Worm (Caenorhabditis elegans): Measurements from ENCODE around the gene dao-3.

dao-3 gene

DNA sequence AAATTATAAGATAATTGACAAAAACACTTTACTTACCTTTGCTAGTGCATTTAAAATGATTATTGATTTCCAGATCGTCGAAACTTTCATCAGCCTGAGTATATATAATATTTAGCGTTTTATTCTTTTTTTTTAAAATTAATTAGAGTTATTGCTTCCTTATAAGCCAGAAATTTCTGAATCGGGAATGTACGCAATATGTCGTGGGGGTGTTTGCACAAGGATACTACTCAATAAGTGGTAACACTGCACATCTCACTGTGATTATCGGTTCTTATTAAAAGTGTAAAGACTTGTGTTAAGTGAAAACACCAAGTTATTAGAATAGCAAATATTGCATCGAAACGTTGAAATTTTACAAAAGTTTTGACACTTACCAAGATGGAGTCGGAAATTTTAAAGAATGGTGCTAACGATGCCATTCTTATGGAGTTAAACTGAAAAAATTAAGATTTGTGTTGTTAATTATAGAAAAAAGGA is 28.5 kb downstream of the dao-3 start, which contains the start of gene dim-1:
Gene dim-1 (minus strand): TSS at position 430 of the 480 bp plus-strand sequence.
- TF ChIP-seq pqm-1 (tag; optimal IDR thresholded peaks at IDR 0.05) (no peak), F13H6.1 (tag; optimal IDR thresholded peaks at IDR 0.05) (no peak), pax-1 (tag; optimal IDR thresholded peaks at IDR 0.05) (no peak), ztf-16 (tag; optimal IDR thresholded peaks at IDR 0.05) (no peak), ceh-31 (tag; optimal IDR thresholded peaks at IDR 0.05) (no peak), rnt-1 (tag; optimal IDR thresholded peaks at IDR 0.05) (no peak), pha-2 (tag; optimal IDR thresholded peaks at IDR 0.05) (no peak), ceh-34 (tag; optimal IDR thresholded peaks at IDR 0.05) (no peak), Y22D7AL.16 (tag; optimal IDR thresholded peaks at IDR 0.05) (no peak), fax-1 (tag; optimal IDR thresholded peaks at IDR 0.05) (no peak), ahr-1 (tag; optimal IDR thresholded peaks at IDR 0.05) (no peak), hlh-8 (tag; optimal IDR thresholded peaks at IDR 0.05) (no peak)

DNA sequence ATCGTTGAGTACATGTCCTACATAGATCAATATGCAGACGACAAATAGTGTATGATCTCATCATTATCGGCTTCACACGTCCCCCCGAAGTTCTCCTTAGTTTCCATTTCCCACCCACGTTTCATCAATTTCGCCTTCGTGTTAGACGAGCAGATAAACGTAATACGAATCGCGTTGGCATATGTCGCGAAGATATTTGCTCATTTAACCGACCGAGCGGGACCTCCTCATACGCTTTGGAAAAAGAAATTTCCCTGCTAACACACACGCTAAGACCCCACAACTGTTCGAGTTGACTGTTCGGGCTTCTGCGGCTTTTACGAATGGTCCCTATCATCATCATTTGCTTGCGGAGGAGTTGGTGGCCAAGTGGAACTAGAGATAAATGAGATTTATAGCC is 31.9 kb downstream of the dao-3 start:
- TF ChIP-seq ceh-18 (tag; optimal IDR thresholded peaks at IDR 0.05), result peak; percentile 3
- TF ChIP-seq unc-55 (GFP tag; optimal IDR thresholded peaks at IDR 0.05), result peak; percentile 26
- peak; percentile 78 for TF ChIP-seq rnt-1 (tag; optimal IDR thresholded peaks at IDR 0.05)
- TF ChIP-seq ceh-34 (tag; optimal IDR thresholded peaks at IDR 0.05), result peak; percentile 42
- no peak for TF ChIP-seq ceh-45 (GFP tag; IDR thresholded peaks at IDR 0.05)
- TF ChIP-seq sdc-2 (tag; optimal IDR thresholded peaks at IDR 0.05), result no peak

DNA sequence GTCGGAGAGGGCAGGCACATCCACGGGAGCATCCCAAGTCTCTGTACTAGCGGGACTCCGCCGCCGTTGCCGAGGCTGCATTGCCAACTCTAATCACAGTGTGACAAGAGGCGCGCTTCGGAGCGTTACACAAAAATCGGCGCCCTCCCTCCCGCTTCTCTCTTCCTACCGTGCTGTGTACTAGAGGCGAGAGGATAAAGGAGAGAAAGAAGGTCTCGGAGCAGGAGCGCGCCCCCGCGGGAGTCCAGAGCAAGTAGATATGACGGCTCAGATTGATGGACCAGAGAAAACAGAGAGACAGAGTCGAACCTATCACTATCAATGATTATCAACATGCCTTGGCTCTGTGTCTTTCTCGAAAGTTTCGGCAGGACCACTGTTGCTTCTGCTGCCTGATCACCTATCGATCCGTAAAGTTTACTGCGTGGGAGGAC is 33.3 kb downstream of the dao-3 start:
- TF ChIP-seq K09A11.1 (tag; optimal IDR thresholded peaks at IDR 0.05; ENCODE audit: insufficient read depth) (no peak), fkh-10 (GFP tag; optimal IDR thresholded peaks at IDR 0.05) (no peak), ceh-31 (tag; optimal IDR thresholded peaks at IDR 0.05) (peak; percentile 1), ceh-18 (tag; optimal IDR thresholded peaks at IDR 0.05) (peak; percentile 90), ceh-22 (tag; optimal IDR thresholded peaks at IDR 0.05) (no peak), unc-55 (GFP tag; optimal IDR thresholded peaks at IDR 0.05) (no peak), K02D7.2 (tag; optimal IDR thresholded peaks at IDR 0.05) (no peak), sdc-2 (tag; optimal IDR thresholded peaks at IDR 0.05) (peak; percentile 65), pha-2 (tag; optimal IDR thresholded peaks at IDR 0.05) (no peak), dve-1 (tag; optimal IDR thresholded peaks at IDR 0.05) (no peak), pha-4 (tag; optimal IDR thresholded peaks at IDR 0.05) (no peak), ceh-34 (tag; optimal IDR thresholded peaks at IDR 0.05) (peak; percentile 53), T23F11.4 (GFP tag; optimal IDR thresholded peaks at IDR 0.05) (no peak), hlh-6 (tag; optimal IDR thresholded peaks at IDR 0.05) (no peak), rnt-1 (tag; optimal IDR thresholded peaks at IDR 0.05) (peak; percentile 82), pat-9 (tag; optimal IDR thresholded peaks at IDR 0.05) (peak; percentile 68), pax-1 (tag; optimal IDR thresholded peaks at IDR 0.05) (no peak), nfya-1 (tag; optimal IDR thresholded peaks at IDR 0.05) (peak; percentile 33), tbx-2 (tag; optimal IDR thresholded peaks at IDR 0.05) (peak; percentile 26), ceh-14 (tag; optimal IDR thresholded peaks at IDR 0.05) (no peak), F13H6.1 (tag; optimal IDR thresholded peaks at IDR 0.05) (peak; percentile 8), fkh-6 (tag; optimal IDR thresholded peaks at IDR 0.05) (peak; percentile 4)

DNA sequence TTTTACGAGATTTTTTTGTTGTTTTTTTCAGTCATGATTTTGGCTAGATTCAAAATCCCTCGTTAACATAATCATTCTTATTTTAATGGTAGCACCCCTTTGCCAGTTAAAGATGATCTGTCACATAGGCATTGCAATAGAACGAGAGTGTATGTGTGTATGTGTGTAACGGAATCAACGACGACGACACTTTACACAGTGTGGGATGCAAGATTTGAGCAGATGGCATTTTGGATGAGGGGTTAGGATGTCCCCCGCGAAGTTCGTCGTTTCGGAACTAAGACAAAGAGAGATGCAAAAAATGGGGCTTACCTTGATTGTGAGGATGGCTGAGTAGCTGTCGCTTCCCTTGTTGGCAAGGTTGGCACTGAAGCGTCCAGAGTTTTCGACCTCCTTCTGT is 34.3 kb downstream of the dao-3 start:
- TF ChIP-seq ceh-9 (tag; optimal IDR thresholded peaks at IDR 0.05) (no peak), C08G9.2 (tag; optimal IDR thresholded peaks at IDR 0.05) (no peak), fkh-6 (tag; optimal IDR thresholded peaks at IDR 0.05) (no peak), unc-55 (GFP tag; optimal IDR thresholded peaks at IDR 0.05) (peak; percentile 19)

DNA sequence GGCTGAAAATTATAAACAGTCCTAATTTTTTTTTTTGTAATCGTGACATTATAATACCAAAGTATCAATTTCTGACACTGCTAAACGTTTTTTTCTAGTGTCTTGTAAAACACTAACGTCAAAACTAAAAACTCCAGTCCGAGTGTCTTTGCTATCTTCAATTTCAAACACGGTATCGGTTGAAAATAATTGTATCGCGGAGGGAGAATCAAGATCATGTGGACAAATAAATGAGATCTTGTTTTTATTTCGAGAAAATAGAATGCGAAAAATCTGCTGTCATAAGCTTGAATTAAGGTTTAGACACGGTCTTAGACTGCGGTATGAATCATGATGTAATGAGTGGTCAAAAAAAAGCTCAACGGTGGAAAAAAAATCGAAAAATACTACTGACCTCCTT is 37.7 kb downstream of the dao-3 start:
- TF ChIP-seq T23F11.4 (GFP tag; optimal IDR thresholded peaks at IDR 0.05) (no peak), sdc-2 (tag; optimal IDR thresholded peaks at IDR 0.05) (peak; percentile 96)

DNA sequence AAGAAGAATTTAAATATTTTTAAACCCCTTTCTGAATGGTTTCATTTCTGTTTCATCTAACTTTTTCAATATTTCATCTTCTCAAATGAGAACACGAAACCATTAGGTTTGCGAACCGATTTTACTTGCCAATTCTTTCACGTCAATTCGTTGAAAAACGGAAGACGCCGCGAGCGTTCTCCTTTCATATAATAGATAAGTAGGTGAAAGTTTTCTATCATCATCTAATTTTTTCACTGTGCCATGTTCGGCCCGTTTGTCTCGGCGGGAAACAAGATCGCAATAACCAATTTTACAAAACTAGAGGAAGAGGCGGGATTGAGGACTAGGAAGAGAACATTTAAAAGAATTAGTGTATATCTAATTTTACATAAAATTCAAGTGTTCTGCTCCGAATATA is 41.2 kb downstream of the dao-3 start, which contains the start of gene C18A11.4:
Gene C18A11.4 (plus strand): TSS at position 367 of the 400 bp plus-strand sequence.
- TF ChIP-seq fkh-10 (GFP tag; optimal IDR thresholded peaks at IDR 0.05), result no peak
- no peak for TF ChIP-seq pha-4 (tag; optimal IDR thresholded peaks at IDR 0.05)
- no peak for TF ChIP-seq elt-4 (tag; optimal IDR thresholded peaks at IDR 0.05)
- TF ChIP-seq pqm-1 (tag; optimal IDR thresholded peaks at IDR 0.05), result no peak
- TF ChIP-seq ceh-48 (tag; optimal IDR thresholded peaks at IDR 0.05), result no peak
- TF ChIP-seq hlh-15 (tag; optimal IDR thresholded peaks at IDR 0.05), result no peak
- no peak for TF ChIP-seq tbx-2 (tag; optimal IDR thresholded peaks at IDR 0.05)
- no peak for TF ChIP-seq fkh-6 (tag; optimal IDR thresholded peaks at IDR 0.05)

Measured in whole organism, late embryonic.